Worm (Caenorhabditis elegans) whole organism, young adult: ENCODE data around the gene mics-1.

ENCODE experiments used
- C06A6.2 ChIP-seq: fragments of 200-800 bp; sonication (Bioruptor generic); conservative IDR thresholded peaks from 2 replicates; pipeline ENCODE4 v1.3.6; 2022; ENCODE audit warnings: missing genetic modification characterization, missing compliant biosample characterization
- D2030.7 ChIP-seq: fragments of 200-800 bp; sonication (Bioruptor generic); IDR thresholded peaks from 2 replicates; pipeline ENCODE4 v1.3.6; 2022; ENCODE audit warnings: missing genetic modification reagents, missing genetic modification characterization, missing compliant biosample characterization
- F33H1.4 ChIP-seq: fragments of 200-800 bp; sonication (Bioruptor generic); IDR thresholded peaks from 2 replicates; pipeline ENCODE4 v1.3.6; 2022; ENCODE audit warnings: missing genetic modification reagents, missing genetic modification characterization, missing compliant biosample characterization
- F52B5.7 ChIP-seq: sonication (generic microtip); optimal IDR thresholded peaks from 2 replicates; lab custom pipeline; 2016; ENCODE audit warnings: mild to moderate bottlenecking, missing genetic modification characterization, missing compliant biosample characterization
- F57C9.4 ChIP-seq: sonication (generic microtip); optimal IDR thresholded peaks from 2 replicates; lab custom pipeline; 2017; ENCODE audit warnings: mild to moderate bottlenecking, missing genetic modification characterization, missing compliant biosample characterization
- K12H6.12 ChIP-seq: fragments of 200-800 bp; sonication (Bioruptor generic); optimal IDR thresholded peaks from 2 replicates; lab custom pipeline; 2018; ENCODE audit warnings: mild to moderate bottlenecking, missing genetic modification characterization, missing compliant biosample characterization
- T07F8.4 ChIP-seq: sonication (generic microtip); optimal IDR thresholded peaks from 2 replicates; lab custom pipeline; 2016; ENCODE audit warnings: mild to moderate bottlenecking, missing genetic modification characterization, moderate library complexity, missing compliant biosample characterization
- T26A5.8 ChIP-seq: sonication (generic microtip); optimal IDR thresholded peaks from 2 replicates; lab custom pipeline; 2016; ENCODE audit warnings: missing genetic modification characterization, missing compliant biosample characterization
- Y53F4B.3 ChIP-seq: fragments of 200-800 bp; sonication (Bioruptor generic); IDR thresholded peaks from 2 replicates; pipeline ENCODE4 v1.3.6; 2022; ENCODE audit warnings: missing genetic modification reagents, missing genetic modification characterization, missing compliant biosample characterization
- Y53G8AR.9 ChIP-seq: fragments of 200-800 bp; sonication (Bioruptor generic); conservative IDR thresholded peaks from 2 replicates; pipeline ENCODE4 v1.3.6; 2022; ENCODE audit warnings: missing genetic modification reagents, missing genetic modification characterization, missing compliant biosample characterization
- Y67H2A.10 ChIP-seq: fragments of 200-800 bp; sonication (Bioruptor generic); conservative IDR thresholded peaks from 2 replicates; pipeline ENCODE4 v1.3.6; 2022; ENCODE audit warnings: missing genetic modification reagents, missing genetic modification characterization, missing compliant biosample characterization
- attf-3 ChIP-seq: fragments of 200-800 bp; sonication (Bioruptor generic); conservative IDR thresholded peaks from 2 replicates; pipeline ENCODE4 v1.3.6; 2022; ENCODE audit warnings: missing genetic modification reagents, missing genetic modification characterization, missing compliant biosample characterization
- bed-1 ChIP-seq: fragments of 200-800 bp; sonication (Bioruptor generic); IDR thresholded peaks from 2 replicates; pipeline ENCODE4 v1.3.6; 2022; ENCODE audit warnings: missing genetic modification reagents, missing genetic modification characterization, missing compliant biosample characterization
- dpff-1 ChIP-seq: sonication (generic microtip); optimal IDR thresholded peaks from 2 replicates; lab custom pipeline; 2017; ENCODE audit warnings: mild to moderate bottlenecking, missing genetic modification characterization, missing compliant biosample characterization
- efl-1 ChIP-seq: fragments of 150-350 bp; optimal IDR thresholded peaks from 2 replicates; lab custom pipeline; 2014; ENCODE audit warnings: missing biosample characterization, missing genetic modification reagents, missing genetic modification characterization
- ekl-4 ChIP-seq: fragments of 200-800 bp; sonication (Bioruptor generic); IDR thresholded peaks from 2 replicates; pipeline ENCODE4 v1.3.6; 2022; ENCODE audit warnings: missing genetic modification reagents, missing genetic modification characterization, missing compliant biosample characterization
- him-1 ChIP-seq: sonication (generic microtip); optimal IDR thresholded peaks from 2 replicates; lab custom pipeline; 2016; ENCODE audit warnings: missing genotype, missing genetic modification reagents, missing genetic modification characterization, missing compliant biosample characterization
- hmg-1.2 ChIP-seq: fragments of 200-800 bp; sonication (Bioruptor generic); IDR thresholded peaks from 2 replicates; pipeline ENCODE4 v1.3.6; 2022; ENCODE audit warnings: missing genetic modification reagents, missing genetic modification characterization, missing compliant biosample characterization
- hrde-1 ChIP-seq: sonication (generic microtip); optimal IDR thresholded peaks from 2 replicates; lab custom pipeline; 2016; ENCODE audit warnings: missing genetic modification characterization, mild to moderate bottlenecking, missing compliant biosample characterization, moderate library complexity, missing genotype, missing genetic modification reagents, borderline replicate concordance
- lsl-1 ChIP-seq: fragments of 200-800 bp; sonication (Bioruptor generic); optimal IDR thresholded peaks from 2 replicates; lab custom pipeline; 2018; ENCODE audit warnings: mild to moderate bottlenecking, missing genetic modification characterization, moderate library complexity, missing compliant biosample characterization
- lsy-27 ChIP-seq: sonication (generic microtip); optimal IDR thresholded peaks from 2 replicates; lab custom pipeline; 2017; ENCODE audit warnings: missing genetic modification characterization, mild to moderate bottlenecking, missing compliant biosample characterization, antibody characterized with exemption, missing genotype, borderline replicate concordance; ENCODE audit not compliant: insufficient read depth
- madf-6 ChIP-seq: fragments of 200-800 bp; sonication (Bioruptor generic); IDR thresholded peaks from 2 replicates; pipeline ENCODE4 v1.3.6; 2022; ENCODE audit warnings: missing genetic modification reagents, missing genetic modification characterization, missing compliant biosample characterization
- madf-8 ChIP-seq: fragments of 200-800 bp; sonication (Bioruptor generic); conservative IDR thresholded peaks from 2 replicates; pipeline ENCODE4 v1.3.6; 2022; ENCODE audit warnings: missing genetic modification reagents, missing genetic modification characterization, missing compliant biosample characterization
- nhr-80 ChIP-seq: sonication (generic microtip); optimal IDR thresholded peaks from 2 replicates; lab custom pipeline; 2016; ENCODE audit warnings: missing genetic modification characterization, missing compliant biosample characterization
- pbrm-1 ChIP-seq: fragments of 200-800 bp; sonication (Bioruptor generic); IDR thresholded peaks from 2 replicates; pipeline ENCODE4 v1.3.6; 2022; ENCODE audit warnings: missing genetic modification reagents, missing genetic modification characterization, missing compliant biosample characterization
- rcor-1 ChIP-seq: fragments of 200-800 bp; sonication (Bioruptor generic); IDR thresholded peaks from 2 replicates; pipeline ENCODE4 v1.3.6; 2022; ENCODE audit warnings: missing genetic modification reagents, missing genetic modification characterization, missing compliant biosample characterization
- rec-8 ChIP-seq, 2 experiments: sonication (generic microtip); optimal IDR thresholded peaks; 2 replicates each; lab custom pipeline; 2016; ENCODE audit warnings: mild to moderate bottlenecking in 2 of 2, missing genetic modification characterization in 2 of 2, missing genetic modification reagents in 2 of 2, missing genotype in 2 of 2, missing biosample characterization in 1 of 2, missing compliant biosample characterization in 1 of 2, moderate library complexity in 1 of 2
- repo-1 ChIP-seq: sonication (generic microtip); optimal IDR thresholded peaks from 2 replicates; lab custom pipeline; 2017; ENCODE audit warnings: mild to moderate bottlenecking, missing genetic modification characterization, missing compliant biosample characterization
- snpc-1.1 ChIP-seq: sonication (generic microtip); optimal IDR thresholded peaks from 2 replicates; lab custom pipeline; 2017; ENCODE audit warnings: missing genetic modification characterization, mild to moderate bottlenecking, missing compliant biosample characterization, antibody characterized with exemption, moderate library complexity, missing genotype, missing genetic modification reagents; ENCODE audit not compliant: insufficient read depth
- xnd-1 ChIP-seq: sonication (generic microtip); optimal IDR thresholded peaks from 2 replicates; lab custom pipeline; 2016; ENCODE audit warnings: missing genotype, missing genetic modification reagents, missing genetic modification characterization, missing compliant biosample characterization
- ztf-3 ChIP-seq: fragments of 200-800 bp; sonication (Bioruptor generic); optimal IDR thresholded peaks from 2 replicates; lab custom pipeline; 2018; ENCODE audit warnings: mild to moderate bottlenecking, missing genetic modification characterization, missing compliant biosample characterization

Gene mics-1

DNA sequence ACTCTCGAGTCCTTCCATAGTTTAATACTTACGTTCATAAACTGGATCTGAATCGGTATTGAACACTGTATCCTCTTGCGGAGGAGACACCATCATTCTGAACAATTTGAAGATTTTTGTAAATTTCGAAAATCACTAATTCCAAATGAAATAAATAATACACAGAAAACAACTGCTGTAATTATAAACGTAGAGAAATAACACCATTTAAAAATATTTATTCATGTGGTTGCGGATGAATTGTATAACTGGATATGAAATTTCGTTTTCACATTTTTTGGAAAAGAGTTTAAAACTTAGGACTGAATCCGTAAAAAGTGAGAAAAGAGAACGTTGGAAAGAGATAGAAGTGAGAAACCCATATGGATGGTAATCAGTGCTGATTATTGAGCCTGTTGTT is at the start of gene mics-1:
Gene mics-1 (minus strand): TSS at position 101 of the 400 bp plus-strand sequence.
- no peak for TF ChIP-seq F57C9.4
- 0 out of 2 replicates have a peak, but pooled peaks have one; percentile 33 for TF ChIP-seq Y53G8AR.9 (GFP tag; lab: Robert Waterston, UW)

DNA sequence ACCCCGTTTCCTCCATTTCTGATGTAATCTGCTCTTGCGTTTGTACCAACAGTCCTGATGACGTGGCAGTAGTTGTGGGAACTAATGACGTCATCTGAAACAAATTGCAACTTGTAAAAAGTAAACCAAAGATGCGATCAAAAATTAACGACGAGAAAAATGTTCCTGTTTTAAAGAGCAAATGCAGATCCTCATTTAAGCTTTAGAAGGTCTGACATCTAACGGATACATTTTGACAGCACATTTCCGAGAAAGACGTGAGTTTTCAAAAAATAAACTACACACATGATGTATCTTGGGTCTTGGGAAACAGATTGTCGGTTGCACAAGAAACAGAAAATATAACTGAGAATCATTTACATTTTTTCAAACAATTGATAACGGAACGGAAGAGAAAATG is 37.4 kb upstream of the mics-1 start, which contains the start of gene H09F14.1:
Gene H09F14.1 (minus strand): TSS at position 101 of the 400 bp plus-strand sequence.
- TF ChIP-seq T26A5.8 (no peak), D2030.7 (GFP tag; lab: Robert Waterston, UW) (no peak), snpc-1.1 (tag; lab: Kevin White, UChicago) (no peak), rec-8 (tag; optimal IDR thresholded peaks at IDR 0.05; lab: Kevin White, UChicago) (no peak), F33H1.4 (no peak), hrde-1 (tag; lab: Kevin White, UChicago) (no peak), pbrm-1 (GFP tag; lab: Robert Waterston, UW) (no peak), lsy-27 (no peak), F52B5.7 (tag; lab: Kevin White, UChicago) (no peak), dpff-1 (no peak), him-1 (no peak), repo-1 (tag; lab: Kevin White, UChicago) (no peak), ztf-3 (GFP tag; lab: Kevin White, UChicago) (no peak)

DNA sequence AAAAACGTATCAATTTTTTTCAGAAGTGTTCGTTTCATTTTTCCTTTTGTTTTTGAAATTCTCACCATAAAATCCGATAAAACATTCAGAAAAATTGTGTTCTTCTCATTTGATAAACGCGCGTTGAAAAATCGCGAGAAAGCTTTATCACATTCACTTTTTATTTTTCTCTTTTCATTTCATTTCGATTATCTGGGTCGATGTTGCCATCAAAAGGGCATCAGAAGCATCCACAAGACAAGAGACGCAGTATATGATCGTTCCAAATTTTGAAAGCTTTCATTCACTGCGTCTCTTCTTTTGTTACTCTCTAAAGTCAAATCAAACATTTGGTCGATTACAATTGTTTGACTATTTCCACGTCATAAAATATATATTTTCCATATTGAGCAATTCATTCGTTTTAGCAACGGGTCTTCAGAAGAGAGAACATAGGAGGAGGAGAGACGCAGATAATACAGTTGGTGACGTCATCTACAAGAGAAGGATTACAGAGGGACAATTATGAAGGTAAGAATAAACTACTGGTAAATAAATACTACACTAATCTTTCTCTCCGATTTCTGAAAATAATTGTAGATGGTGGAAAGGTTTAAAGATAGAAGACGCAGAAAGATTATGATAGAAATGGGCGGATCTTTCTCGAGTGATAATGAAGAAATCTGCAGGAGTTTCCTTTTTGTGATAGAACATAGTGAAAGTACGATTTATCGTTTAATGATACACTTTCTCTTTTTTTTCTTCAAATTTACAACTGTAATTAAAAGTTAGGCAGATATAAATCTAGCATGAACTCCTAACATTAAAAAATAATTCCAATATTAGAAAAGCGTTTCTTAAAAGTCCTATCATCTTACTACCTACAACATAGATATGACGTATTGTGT is 24.2 kb upstream of the mics-1 start, which contains the start of gene H27A22.1:
Gene H27A22.1 (plus strand): TSS at position 505 of the 887 bp plus-strand sequence.
- TF ChIP-seq nhr-80 (no peak), hmg-1.2 (GFP tag; lab: Robert Waterston, UW) (peak; percentile 56; the same call in 1 of the 2 replicates)

DNA sequence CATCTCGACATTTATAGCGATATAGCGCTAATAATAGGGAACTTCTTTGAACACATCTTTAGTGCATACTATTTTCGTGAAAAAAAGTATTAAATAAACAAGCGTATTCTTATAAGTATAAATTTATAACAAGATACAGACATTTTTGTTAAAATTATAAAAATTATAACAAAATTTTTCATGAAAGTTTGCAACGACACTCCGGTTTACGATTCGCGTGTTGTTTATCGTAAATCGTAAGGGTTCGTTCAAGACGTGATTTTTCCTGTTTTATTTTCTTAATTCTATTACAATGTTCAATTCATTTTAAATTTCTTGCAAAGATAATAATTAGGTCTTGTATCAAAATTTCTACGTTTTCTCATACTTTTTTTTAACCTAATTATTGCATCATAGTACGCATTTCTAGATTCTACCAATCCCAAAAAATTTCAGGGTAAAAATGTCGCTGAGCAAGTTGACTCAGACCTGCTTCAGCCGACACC is 20.6 kb upstream of the mics-1 start, which contains the start of gene scpl-4:
Gene scpl-4 (plus strand): TSS at position 435 of the 485 bp plus-strand sequence.
- TF ChIP-seq attf-3 (GFP tag; lab: Robert Waterston, UW) (peak; percentile 75), bed-1 (GFP tag; lab: Robert Waterston, UW) (no peak), C06A6.2 (no peak)

DNA sequence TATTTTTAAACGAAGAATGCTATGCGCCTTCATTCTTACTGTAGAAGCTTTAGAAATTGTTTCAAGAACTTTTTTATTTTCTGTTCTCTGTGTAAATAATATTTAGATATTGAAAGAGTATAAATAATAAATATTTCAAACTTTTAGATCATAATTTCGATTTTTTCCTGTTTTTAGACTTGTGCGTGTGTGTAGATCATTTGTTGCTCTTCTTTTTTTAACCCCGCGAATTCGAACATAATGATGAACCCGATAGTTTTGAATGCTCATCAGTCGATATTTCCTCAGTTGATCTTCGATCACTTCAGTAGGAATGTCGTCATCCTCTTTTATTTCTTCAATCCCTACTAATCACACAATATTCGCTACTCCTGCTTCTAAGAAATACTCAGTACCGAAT is 19.1 kb upstream of the mics-1 start, which contains the start of gene T21C9.13:
Gene T21C9.13 (plus strand): TSS at position 33 of the 400 bp plus-strand sequence.
- no peak for TF ChIP-seq Y67H2A.10 (GFP tag; lab: Robert Waterston, UW)
- TF ChIP-seq rcor-1 (GFP tag; lab: Robert Waterston, UW): no peak
- TF ChIP-seq xnd-1 (tag; lab: Kevin White, UChicago): peak; percentile 10
- peak; percentile 60; the same call in 1 of the 2 replicates for TF ChIP-seq madf-6
- TF ChIP-seq efl-1: peak; percentile 55
- TF ChIP-seq madf-8 (GFP tag; lab: Robert Waterston, UW): no peak
- no peak for TF ChIP-seq Y53F4B.3 (GFP tag; lab: Robert Waterston, UW)
- TF ChIP-seq lsl-1 (GFP tag; lab: Kevin White, UChicago): peak; percentile 45
- no peak for TF ChIP-seq K12H6.12 (tag; lab: Kevin White, UChicago)
- no peak for TF ChIP-seq T07F8.4 (tag; lab: Kevin White, UChicago)
- no peak for TF ChIP-seq ekl-4 (GFP tag; lab: Robert Waterston, UW)
- TF ChIP-seq, all 124 proteins: peak for 4
